Fruit fly (Drosophila melanogaster) whole organism, embryonic: ENCODE data around the gene CG46412.

ENCODE experiments used
- Atf3 ChIP-seq: fragments of 200-800 bp; sonication (Bioruptor generic); optimal IDR thresholded peaks from 3 replicates; lab custom pipeline; 2016; ENCODE audit warnings: missing biosample characterization, missing genetic modification characterization
- CG10321 ChIP-seq: fragments of 200-800 bp; sonication (Bioruptor generic); IDR thresholded peaks from 2 replicates; pipeline ENCODE4 v1.3.6; 2022; ENCODE audit warnings: missing biosample characterization, missing genetic modification characterization
- CG10431 ChIP-seq: fragments of 200-800 bp; sonication (Bioruptor generic); optimal IDR thresholded peaks from 3 replicates; lab custom pipeline; 2018; ENCODE audit warnings: missing biosample characterization, mild to moderate bottlenecking, missing genetic modification characterization
- CG11085 ChIP-seq: fragments of 200-800 bp; sonication (Bioruptor generic); IDR thresholded peaks from 2 replicates; pipeline ENCODE4 v1.3.6; 2022; ENCODE audit warnings: missing biosample characterization, missing genetic modification characterization
- CG12391 ChIP-seq: fragments of 200-800 bp; sonication (Bioruptor generic); optimal IDR thresholded peaks from 3 replicates; lab custom pipeline; 2018; ENCODE audit warnings: missing biosample characterization, mild to moderate bottlenecking, missing genetic modification characterization, moderate library complexity
- CG13624 ChIP-seq: fragments of 200-800 bp; sonication (Bioruptor generic); optimal IDR thresholded peaks from 2 replicates; lab custom pipeline; 2016; ENCODE audit warnings: missing biosample characterization, missing genetic modification characterization
- CG14965 ChIP-seq: fragments of 200-800 bp; sonication (Bioruptor generic); optimal IDR thresholded peaks from 2 replicates; lab custom pipeline; 2016; ENCODE audit warnings: missing biosample characterization, missing genetic modification characterization, borderline replicate concordance
- CG15073 ChIP-seq: fragments of 200-800 bp; sonication (Bioruptor generic); optimal IDR thresholded peaks from 2 replicates; lab custom pipeline; 2016; ENCODE audit warnings: missing biosample characterization, missing genetic modification characterization
- CG18476 ChIP-seq: fragments of 200-800 bp; sonication (Bioruptor generic); optimal IDR thresholded peaks from 2 replicates; lab custom pipeline; 2016; ENCODE audit warnings: missing biosample characterization, mild to moderate bottlenecking, missing genetic modification characterization
- CG18764 ChIP-seq: fragments of 200-800 bp; sonication (Bioruptor generic); optimal IDR thresholded peaks from 3 replicates; lab custom pipeline; 2016; ENCODE audit warnings: missing biosample characterization, missing genetic modification characterization
- CG2116 ChIP-seq: fragments of 200-800 bp; sonication (Bioruptor generic); optimal IDR thresholded peaks from 3 replicates; lab custom pipeline; 2018; ENCODE audit warnings: missing biosample characterization, mild to moderate bottlenecking, missing genetic modification characterization
- CG2199 ChIP-seq: fragments of 200-800 bp; sonication (Bioruptor generic); IDR thresholded peaks from 3 replicates; pipeline ENCODE4 v1.3.6; 2022; ENCODE audit warnings: missing biosample characterization, missing genetic modification characterization
- CG2202 ChIP-seq: fragments of 200-800 bp; sonication (Bioruptor generic); optimal IDR thresholded peaks from 2 replicates; lab custom pipeline; 2018; ENCODE audit warnings: missing biosample characterization, mild to moderate bottlenecking, missing genetic modification characterization
- CG2712 ChIP-seq: fragments of 200-800 bp; optimal IDR thresholded peaks from 3 replicates; lab custom pipeline; 2019; ENCODE audit warnings: missing biosample characterization, mild to moderate bottlenecking, missing genetic modification characterization, moderate library complexity
- CG31224 ChIP-seq: fragments of 200-800 bp; sonication (Bioruptor generic); IDR thresholded peaks from 2 replicates; pipeline ENCODE4 v1.3.6; 2022; ENCODE audit warnings: missing biosample characterization, missing genetic modification characterization
- CG6272 ChIP-seq: fragments of 200-800 bp; sonication (Bioruptor generic); IDR thresholded peaks from 2 replicates; pipeline ENCODE4 v1.3.6; 2022; ENCODE audit warnings: missing biosample characterization, missing genetic modification characterization
- CG6765 ChIP-seq: fragments of 200-800 bp; sonication (Bioruptor generic); optimal IDR thresholded peaks from 3 replicates; lab custom pipeline; 2017; ENCODE audit warnings: missing biosample characterization, mild to moderate bottlenecking, missing genetic modification characterization
- CG7372 ChIP-seq: fragments of 200-800 bp; sonication (Bioruptor generic); IDR thresholded peaks from 2 replicates; pipeline ENCODE4 v1.3.6; 2022; ENCODE audit warnings: missing biosample characterization, missing genetic modification characterization
- CG8924 ChIP-seq: fragments of 200-800 bp; optimal IDR thresholded peaks from 3 replicates; lab custom pipeline; 2019; ENCODE audit warnings: missing biosample characterization, mild to moderate bottlenecking, missing genetic modification characterization, moderate library complexity
- CG9609 ChIP-seq: fragments of 200-800 bp; sonication (Bioruptor generic); optimal IDR thresholded peaks from 3 replicates; lab custom pipeline; 2016; ENCODE audit warnings: missing biosample characterization, missing genetic modification characterization
- CrebB ChIP-seq: fragments of 200-800 bp; sonication (Bioruptor generic); optimal IDR thresholded peaks from 3 replicates; lab custom pipeline; 2018; ENCODE audit warnings: missing biosample characterization, mild to moderate bottlenecking, missing genetic modification characterization
- Fer2 ChIP-seq: fragments of 200-800 bp; sonication (Bioruptor generic); optimal IDR thresholded peaks from 2 replicates; lab custom pipeline; 2018; ENCODE audit warnings: missing biosample characterization, mild to moderate bottlenecking, missing genetic modification characterization, moderate library complexity
- Hey ChIP-seq: fragments of 200-800 bp; sonication (Bioruptor generic); optimal IDR thresholded peaks from 3 replicates; lab custom pipeline; 2018; ENCODE audit warnings: missing biosample characterization, mild to moderate bottlenecking, missing genetic modification characterization
- Hsf ChIP-seq: fragments of 200-800 bp; sonication (Bioruptor generic); optimal IDR thresholded peaks from 3 replicates; lab custom pipeline; 2016; ENCODE audit warnings: missing biosample characterization, missing genetic modification characterization
- MTF-1 ChIP-seq: fragments of 200-800 bp; sonication (Bioruptor generic); optimal IDR thresholded peaks from 2 replicates; lab custom pipeline; 2018; ENCODE audit warnings: missing biosample characterization, mild to moderate bottlenecking, missing genetic modification characterization, borderline replicate concordance
- Myb ChIP-seq: fragments of 200-800 bp; sonication (Bioruptor generic); optimal IDR thresholded peaks from 2 replicates; lab custom pipeline; 2016; ENCODE audit warnings: missing biosample characterization, missing genetic modification characterization
- Optix ChIP-seq: fragments of 200-800 bp; sonication (Bioruptor generic); IDR thresholded peaks from 3 replicates; pipeline ENCODE4 v1.3.6; 2022; ENCODE audit warnings: missing biosample characterization, missing genetic modification characterization
- PHDP ChIP-seq: fragments of 200-800 bp; sonication (Bioruptor generic); optimal IDR thresholded peaks from 3 replicates; lab custom pipeline; 2018; ENCODE audit warnings: missing biosample characterization, mild to moderate bottlenecking, missing genetic modification characterization, moderate library complexity
- Scr ChIP-seq: fragments of 200-800 bp; sonication (Bioruptor generic); IDR thresholded peaks from 2 replicates; pipeline ENCODE4 v1.3.6; 2022; ENCODE audit warnings: missing biosample characterization, missing genetic modification characterization; ENCODE audit not compliant: partially characterized antibody
- Sox102F ChIP-seq: fragments of 200-800 bp; sonication (Bioruptor generic); optimal IDR thresholded peaks from 2 replicates; lab custom pipeline; 2018; ENCODE audit warnings: missing biosample characterization, mild to moderate bottlenecking, missing genetic modification characterization, moderate library complexity
- Taf1 ChIP-seq: fragments of 200-800 bp; sonication (Bioruptor generic); IDR thresholded peaks from 2 replicates; pipeline ENCODE4 v1.3.6; 2022; ENCODE audit warnings: missing biosample characterization, missing genetic modification characterization
- Usf ChIP-seq: fragments of 200-800 bp; sonication (Bioruptor generic); optimal IDR thresholded peaks from 2 replicates; lab custom pipeline; 2017; ENCODE audit warnings: missing genotype, missing biosample characterization, missing genetic modification characterization
- amos ChIP-seq: fragments of 200-800 bp; sonication (Bioruptor generic); IDR thresholded peaks from 2 replicates; pipeline ENCODE4 v1.3.6; 2022; ENCODE audit warnings: missing biosample characterization, missing genetic modification characterization; ENCODE audit not compliant: partially characterized antibody
- ap ChIP-seq: fragments of 200-800 bp; sonication (Bioruptor generic); IDR thresholded peaks from 2 replicates; pipeline ENCODE4 v1.3.6; 2022; ENCODE audit warnings: missing biosample characterization, missing genetic modification characterization
- br ChIP-seq: fragments of >200 bp; optimal IDR thresholded peaks from 2 replicates; lab custom pipeline; 2017
- chm ChIP-seq: fragments of 200-800 bp; sonication (Bioruptor generic); IDR thresholded peaks from 2 replicates; pipeline ENCODE4 v1.3.6; 2022; ENCODE audit warnings: missing biosample characterization, missing genetic modification characterization
- crc ChIP-seq: fragments of 200-800 bp; sonication (Bioruptor generic); optimal IDR thresholded peaks from 2 replicates; lab custom pipeline; 2016; ENCODE audit warnings: missing biosample characterization, missing genetic modification characterization
- dysf ChIP-seq: fragments of 200-800 bp; sonication (Bioruptor generic); IDR thresholded peaks from 3 replicates; pipeline ENCODE4 v1.3.6; 2022; ENCODE audit warnings: missing biosample characterization, missing genetic modification characterization
- ken ChIP-seq: fragments of 200-800 bp; sonication (Bioruptor generic); IDR thresholded peaks from 3 replicates; pipeline ENCODE4 v1.3.6; 2022; ENCODE audit warnings: missing biosample characterization, missing genetic modification characterization
- lbe ChIP-seq: fragments of 200-800 bp; sonication (Bioruptor generic); optimal IDR thresholded peaks from 2 replicates; lab custom pipeline; 2016; ENCODE audit warnings: missing biosample characterization, mild to moderate bottlenecking, missing genetic modification characterization
- mam ChIP-seq: fragments of 200-800 bp; sonication (Bioruptor generic); optimal IDR thresholded peaks from 3 replicates; lab custom pipeline; 2016; ENCODE audit warnings: missing biosample characterization, missing genetic modification characterization
- oc ChIP-seq: fragments of 200-800 bp; sonication (Bioruptor generic); optimal IDR thresholded peaks from 2 replicates; lab custom pipeline; 2018; ENCODE audit warnings: missing biosample characterization, mild to moderate bottlenecking, missing genetic modification characterization, moderate library complexity
- org-1 ChIP-seq: fragments of 200-800 bp; sonication (Bioruptor generic); optimal IDR thresholded peaks from 2 replicates; lab custom pipeline; 2017; ENCODE audit warnings: missing biosample characterization, missing genetic modification characterization
- pros ChIP-seq: fragments of 200-800 bp; sonication (Bioruptor generic); optimal IDR thresholded peaks from 3 replicates; lab custom pipeline; 2019; ENCODE audit warnings: missing biosample characterization, mild to moderate bottlenecking, missing genetic modification characterization, moderate library complexity
- schlank ChIP-seq: fragments of 200-800 bp; sonication (Bioruptor generic); optimal IDR thresholded peaks from 2 replicates; lab custom pipeline; 2018; ENCODE audit warnings: missing biosample characterization, mild to moderate bottlenecking, missing genetic modification characterization
- seq ChIP-seq: fragments of 200-800 bp; sonication (Bioruptor generic); IDR thresholded peaks from 2 replicates; pipeline ENCODE4 v1.3.6; 2022; ENCODE audit warnings: missing biosample characterization, missing genetic modification characterization
- sob ChIP-seq: fragments of 200-800 bp; sonication (Bioruptor generic); IDR thresholded peaks from 2 replicates; pipeline ENCODE4 v1.3.6; 2022; ENCODE audit warnings: missing biosample characterization, missing genetic modification characterization
- tll ChIP-seq, 2 experiments: fragments of 200-800 bp in 1 of 2; fragments of >200 bp in 1 of 2; sonication (Bioruptor generic) in 1 of 2; optimal IDR thresholded peaks; 2 replicates each; lab custom pipeline; 2017 to 2019; ENCODE audit warnings: missing biosample characterization in 2 of 2, missing genetic modification characterization in 2 of 2, mild to moderate bottlenecking in 1 of 2, moderate library complexity in 1 of 2
- zf30C ChIP-seq: fragments of 200-800 bp; sonication (Bioruptor generic); optimal IDR thresholded peaks from 3 replicates; lab custom pipeline; 2018; ENCODE audit warnings: missing biosample characterization, mild to moderate bottlenecking, missing genetic modification characterization

CG46412 gene

dm6 chr3L:11587720-11588580 is 24.1 kb upstream of the CG46412 start, which contains the start of gene rt (continued):
- TF ChIP-seq chm (GFP tag; lab: Robert Waterston, UW) (no peak), CG12391 (peak; percentile 59), pros (GFP tag; lab: Kevin White, UChicago) (no peak), mam (GFP tag; lab: Kevin White, UChicago) (no peak), CG10321 (GFP tag; lab: Robert Waterston, UW) (no peak), CG13624 (GFP tag; lab: Kevin White, UChicago) (peak; percentile 26), CG15073 (GFP tag; lab: Kevin White, UChicago) (no peak), Taf1 (GFP tag; lab: Robert Waterston, UW) (no peak), CG31224 (peak; percentile 29; the same call in 1 of the 2 replicates), lbe (GFP tag; lab: Kevin White, UChicago) (peak; percentile 26), CG6765 (GFP tag; lab: Kevin White, UChicago) (no peak), Usf (GFP tag; lab: Kevin White, UChicago) (peak; percentile 22), dysf (peak; percentile 66; the same call in 2 of the 3 replicates), CG18476 (GFP tag; lab: Kevin White, UChicago) (peak; percentile 36), seq (no peak), org-1 (GFP tag; lab: Kevin White, UChicago) (peak; percentile 46), CG2202 (tag; lab: Kevin White, UChicago) (peak; percentile 55), Myb (GFP tag; lab: Kevin White, UChicago) (no peak), sob (no peak; the same call in 1 of the 2 replicates), Scr (GFP tag; lab: Robert Waterston, UW) (no peak), CG8924 (peak; percentile 28), crc (GFP tag; lab: Kevin White, UChicago) (no peak), CG9609 (GFP tag; lab: Kevin White, UChicago) (no peak), CG2712 (tag; lab: Kevin White, UChicago) (peak; percentile 84), Atf3 (GFP tag; lab: Kevin White, UChicago) (peak; percentile 2), Hey (no peak), ken (GFP tag; lab: Robert Waterston, UW) (peak; percentile 44; the same call in 1 of the 3 replicates), MTF-1 (GFP tag; lab: Kevin White, UChicago) (peak; percentile 13), tll (GFP tag; optimal IDR thresholded peaks at IDR 0.05; lab: Kevin White, UChicago) (no peak), Hsf (peak; percentile 63), ap (GFP tag; lab: Robert Waterston, UW) (no peak), CG2116 (GFP tag; lab: Kevin White, UChicago) (peak; percentile 0), schlank (tag; lab: Kevin White, UChicago) (no peak), PHDP (tag; lab: Kevin White, UChicago) (peak; percentile 41), CG18764 (GFP tag; lab: Kevin White, UChicago) (peak; percentile 36), oc (tag; lab: Kevin White, UChicago) (no peak), amos (GFP tag; lab: Robert Waterston, UW) (no peak), br (no peak), CG7372 (GFP tag; lab: Robert Waterston, UW) (no peak), CG2199 (GFP tag; lab: Robert Waterston, UW) (0 out of 3 replicates have a peak, but pooled peaks have one; percentile 67), Optix (GFP tag; lab: Robert Waterston, UW) (no peak), CG14965 (GFP tag; lab: Kevin White, UChicago) (no peak), zf30C (GFP tag; lab: Kevin White, UChicago) (no peak), Fer2 (tag; lab: Kevin White, UChicago) (no peak), CG6272 (no peak), Sox102F (GFP tag; lab: Kevin White, UChicago) (peak; percentile 41), CG11085 (GFP tag; lab: Robert Waterston, UW) (no peak), CrebB (tag; lab: Kevin White, UChicago) (no peak), CG10431 (peak; percentile 17)
